Fruit fly (Drosophila melanogaster): Measurements from ENCODE around the gene trus.
"Not testable (repeated sequence)": the region's sequence is repeated elsewhere in the genome, so short reads cannot be mapped to it uniquely, and the experiment has no call there.

The trus gene

DNA sequence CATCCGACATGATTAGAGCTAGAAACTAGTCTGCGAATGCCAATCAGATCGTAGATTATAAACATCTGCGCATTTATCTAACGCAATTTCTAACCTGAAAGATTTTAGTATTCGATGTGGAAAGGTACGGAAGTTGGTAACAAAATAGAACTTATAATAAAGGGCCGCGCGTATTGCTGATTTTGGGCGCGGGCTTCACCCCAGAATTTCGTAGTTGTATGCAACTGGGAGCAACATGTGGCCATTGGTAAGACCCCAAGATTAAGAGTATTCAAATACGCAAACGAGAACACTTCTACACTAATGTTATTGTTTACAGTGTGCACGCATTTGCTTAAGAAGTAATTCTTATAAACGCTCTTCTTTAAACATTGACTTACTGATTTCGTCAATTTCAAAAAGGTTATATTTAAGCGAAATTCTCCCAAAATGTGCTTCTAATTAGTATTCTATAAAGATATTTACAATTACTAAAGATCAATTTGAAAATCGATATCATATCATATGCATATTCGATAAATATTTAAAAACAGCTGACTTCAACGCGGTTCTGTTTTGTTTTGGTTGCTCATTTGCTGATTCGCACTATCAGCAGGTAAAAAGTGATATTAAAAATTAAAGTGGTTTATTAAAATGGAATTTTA, 3.6 kb downstream of the trus start, which contains the start of the genes CG5961 and Polr3C:
TSS of gene CG5961 (minus strand) at position 416 of the 644 bp plus-strand sequence.
TSS of gene Polr3C (plus strand) at position 536 of the 644 bp plus-strand sequence.
- peak; percentile 4 for TF ChIP-seq CG17801 (GFP tag; optimal IDR thresholded peaks at IDR 0.05; ENCODE audit: partially characterized antibody)

DNA sequence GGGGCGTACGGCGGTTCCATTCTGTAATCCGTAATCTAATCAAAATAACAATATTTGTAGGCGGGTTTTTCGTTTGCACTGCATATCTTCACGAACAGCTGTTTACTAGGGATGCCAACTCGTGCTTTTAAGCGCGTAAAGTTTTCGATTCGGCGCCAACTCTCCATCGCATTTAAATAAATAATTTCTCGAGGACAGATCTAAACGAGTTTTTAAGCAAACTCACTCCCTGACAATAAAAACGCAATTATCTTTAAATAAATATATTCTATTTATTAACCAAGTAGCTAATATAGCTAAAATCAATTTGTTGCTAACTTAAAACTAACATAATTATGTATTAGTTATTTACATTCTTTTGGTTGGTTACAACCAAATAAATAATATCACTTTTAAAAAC, 8.8 kb downstream of the trus start, which contains the start of gene CG5608:
TSS of gene CG5608 (minus strand) at position 101 of the 400 bp plus-strand sequence.
- TF ChIP-seq CG17801 (GFP tag; optimal IDR thresholded peaks at IDR 0.05; ENCODE audit: partially characterized antibody): not testable (repeated sequence)

DNA sequence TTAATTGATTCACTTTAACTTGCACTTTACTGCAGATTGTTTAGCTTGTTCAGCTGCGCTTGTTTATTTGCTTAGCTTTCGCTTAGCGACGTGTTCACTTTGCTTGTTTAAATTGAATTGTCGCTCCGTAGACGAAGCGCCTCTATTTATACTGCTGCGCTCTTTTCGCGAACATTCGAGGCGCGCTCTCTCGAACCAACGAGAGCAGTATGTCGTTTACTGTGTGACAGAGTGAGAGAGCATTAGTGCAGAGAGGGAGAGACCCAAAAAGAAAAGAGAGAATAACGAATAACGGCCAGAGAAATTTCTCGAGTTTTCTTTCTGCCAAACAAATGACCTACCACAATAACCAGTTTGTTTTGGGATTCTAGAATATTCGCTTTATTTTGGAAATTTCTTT, 11.3 kb downstream of the trus start, which contains the start of gene Hsp70Ba:
TSS of gene Hsp70Ba (minus strand) at position 102 of the 400 bp plus-strand sequence.
- not testable (repeated sequence) for TF ChIP-seq CG17801 (GFP tag; optimal IDR thresholded peaks at IDR 0.05; ENCODE audit: partially characterized antibody)

DNA sequence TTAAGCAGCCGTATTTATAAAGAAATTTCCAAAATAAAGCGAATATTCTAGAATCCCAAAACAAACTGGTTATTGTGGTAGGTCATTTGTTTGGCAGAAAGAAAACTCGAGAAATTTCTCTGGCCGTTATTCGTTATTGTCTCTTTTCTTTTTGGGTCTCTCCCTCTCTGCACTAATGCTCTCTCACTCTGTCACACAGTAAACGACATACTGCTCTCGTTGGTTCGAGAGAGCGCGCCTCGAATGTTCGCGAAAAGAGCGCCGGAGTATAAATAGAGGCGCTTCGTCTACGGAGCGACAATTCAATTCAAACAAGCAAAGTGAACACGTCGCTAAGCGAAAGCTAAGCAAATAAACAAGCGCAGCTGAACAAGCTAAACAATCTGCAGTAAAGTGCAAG, 45.8 kb downstream of the trus start, which contains the start of gene Hsp70Bbb:
TSS of gene Hsp70Bbb (plus strand) at position 301 of the 400 bp plus-strand sequence.
- TF ChIP-seq CG17801 (GFP tag; optimal IDR thresholded peaks at IDR 0.05; ENCODE audit: partially characterized antibody): not testable (repeated sequence)

DNA sequence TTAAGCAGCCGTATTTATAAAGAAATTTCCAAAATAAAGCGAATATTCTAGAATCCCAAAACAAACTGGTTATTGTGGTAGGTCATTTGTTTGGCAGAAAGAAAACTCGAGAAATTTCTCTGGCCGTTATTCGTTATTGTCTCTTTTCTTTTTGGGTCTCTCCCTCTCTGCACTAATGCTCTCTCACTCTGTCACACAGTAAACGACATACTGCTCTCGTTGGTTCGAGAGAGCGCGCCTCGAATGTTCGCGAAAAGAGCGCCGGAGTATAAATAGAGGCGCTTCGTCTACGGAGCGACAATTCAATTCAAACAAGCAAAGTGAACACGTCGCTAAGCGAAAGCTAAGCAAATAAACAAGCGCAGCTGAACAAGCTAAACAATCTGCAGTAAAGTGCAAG, 49.1 kb downstream of the trus start, which contains the start of gene Hsp70Bb:
TSS of gene Hsp70Bb (plus strand) at position 301 of the 400 bp plus-strand sequence.
- not testable (repeated sequence) for TF ChIP-seq CG17801 (GFP tag; optimal IDR thresholded peaks at IDR 0.05; ENCODE audit: partially characterized antibody)
